Fruit fly (Drosophila melanogaster) whole organism, wandering third instar larva: ENCODE measurements around the gene Tcs6.

ENCODE experiments used
- Abd-B ChIP-seq: fragments of >200 bp; optimal IDR thresholded peaks from 2 replicates; lab custom pipeline; 2017; ENCODE audit warnings: missing biosample characterization, missing genetic modification characterization
- CG32264 ChIP-seq: fragments of 200-800 bp; sonication (Bioruptor generic); optimal IDR thresholded peaks from 2 replicates; lab custom pipeline; 2016; ENCODE audit warnings: missing biosample characterization, missing genetic modification characterization
- CG9705 ChIP-seq: fragments of 200-800 bp; sonication (Bioruptor generic); optimal IDR thresholded peaks from 2 replicates; lab custom pipeline; 2018; ENCODE audit warnings: missing biosample characterization, mild to moderate bottlenecking, missing genetic modification characterization
- CrebA ChIP-seq: fragments of 200-800 bp; sonication (Bioruptor generic); optimal IDR thresholded peaks from 2 replicates; lab custom pipeline; 2016; ENCODE audit warnings: missing biosample characterization, mild to moderate bottlenecking, missing genetic modification characterization, borderline replicate concordance
- Dfd ChIP-seq: fragments of >200 bp; optimal IDR thresholded peaks from 2 replicates; lab custom pipeline; 2017; ENCODE audit warnings: missing biosample characterization, missing genetic modification characterization
- Dif ChIP-seq: fragments of 200-275, 200-300 bp; sonication (Bioruptor generic); optimal IDR thresholded peaks from 2 replicates; lab custom pipeline; 2018; ENCODE audit warnings: missing biosample characterization, missing genetic modification characterization; ENCODE audit not compliant: partially characterized antibody
- GATAd ChIP-seq: sonication (Bioruptor generic); optimal IDR thresholded peaks from 2 replicates; lab custom pipeline; 2016; ENCODE audit warnings: missing biosample characterization, missing genetic modification characterization
- HLH106 ChIP-seq: fragments of 200-800 bp; optimal IDR thresholded peaks from 3 replicates; lab custom pipeline; 2019; ENCODE audit warnings: missing biosample characterization, mild to moderate bottlenecking, missing genetic modification characterization, moderate library complexity
- Hnf4 ChIP-seq: fragments of 200-800 bp; sonication (Bioruptor generic); optimal IDR thresholded peaks from 2 replicates; lab custom pipeline; 2016; ENCODE audit warnings: missing biosample characterization, mild to moderate bottlenecking, missing genetic modification characterization
- Hr78 ChIP-seq: fragments of >200 bp; optimal IDR thresholded peaks from 2 replicates; lab custom pipeline; 2017; ENCODE audit warnings: missing biosample characterization, missing genetic modification characterization
- Hr83 ChIP-seq: fragments of 200-300 bp; sonication (Bioruptor generic); optimal IDR thresholded peaks from 2 replicates; lab custom pipeline; 2016; ENCODE audit warnings: missing biosample characterization, mild to moderate bottlenecking, missing genetic modification characterization, moderate library complexity; ENCODE audit not compliant: poor library complexity, severe bottlenecking
- Jra ChIP-seq: sonication (Bioruptor generic); optimal IDR thresholded peaks from 2 replicates; lab custom pipeline; 2016; ENCODE audit warnings: missing biosample characterization, missing genetic modification characterization
- Mio ChIP-seq: sonication (Bioruptor generic); optimal IDR thresholded peaks from 2 replicates; lab custom pipeline; 2016; ENCODE audit warnings: missing biosample characterization, missing genetic modification characterization
- Myc ChIP-seq: fragments of >200 bp; optimal IDR thresholded peaks from 2 replicates; lab custom pipeline; 2017
- N ChIP-seq: fragments of >200 bp; optimal IDR thresholded peaks from 2 replicates; lab custom pipeline; 2018; ENCODE audit warnings: missing biosample characterization, missing external identifiers, missing genetic modification characterization
- OdsH ChIP-seq: fragments of 200-800 bp; sonication (Bioruptor generic); optimal IDR thresholded peaks from 2 replicates; lab custom pipeline; 2016; ENCODE audit warnings: missing biosample characterization, mild to moderate bottlenecking, missing genetic modification characterization
- Rel ChIP-seq, 2 experiments: fragments of 200-800 bp; sonication (Bioruptor generic) in 1 of 2; optimal IDR thresholded peaks; 2 replicates in 1 of 2; 3 replicates in 1 of 2; lab custom pipeline; 2016 to 2019; ENCODE audit warnings: mild to moderate bottlenecking in 2 of 2, missing biosample characterization in 2 of 2, missing genetic modification characterization in 2 of 2, moderate library complexity in 1 of 2
- Sp1 ChIP-seq: fragments of 200-800 bp; sonication (Bioruptor generic); optimal IDR thresholded peaks from 3 replicates; lab custom pipeline; 2019; ENCODE audit warnings: missing biosample characterization, mild to moderate bottlenecking, missing genetic modification characterization, moderate library complexity
- Vsx2 ChIP-seq: fragments of 200-300, 225-300 bp; sonication (Bioruptor generic); optimal IDR thresholded peaks from 2 replicates; lab custom pipeline; 2018; ENCODE audit warnings: missing biosample characterization, missing genetic modification characterization; ENCODE audit not compliant: partially characterized antibody
- br ChIP-seq: fragments of 200-800 bp; sonication (Bioruptor generic); optimal IDR thresholded peaks from 2 replicates; lab custom pipeline; 2016; ENCODE audit warnings: missing biosample characterization, missing genetic modification characterization
- brk ChIP-seq: fragments of 200-800 bp; sonication (Bioruptor generic); optimal IDR thresholded peaks from 2 replicates; lab custom pipeline; 2016; ENCODE audit warnings: missing biosample characterization, mild to moderate bottlenecking, missing genetic modification characterization
- dl ChIP-seq, 2 experiments: fragments of 175-275, 200-275 bp in 1 of 2; fragments of 200-275 bp in 1 of 2; sonication (Bioruptor generic); optimal IDR thresholded peaks; lab custom pipeline; 2018; ENCODE audit warnings: mild to moderate bottlenecking in 2 of 2, missing biosample characterization in 2 of 2, missing genetic modification characterization in 2 of 2, moderate library complexity in 2 of 2; ENCODE audit not compliant: partially characterized antibody in 2 of 2, insufficient read depth in 1 of 2
- dmrt93B ChIP-seq: fragments of 200-800 bp; sonication (Bioruptor generic); optimal IDR thresholded peaks from 2 replicates; lab custom pipeline; 2018; ENCODE audit warnings: missing biosample characterization, mild to moderate bottlenecking, missing genetic modification characterization
- dsf ChIP-seq: sonication (Bioruptor generic); optimal IDR thresholded peaks from 2 replicates; lab custom pipeline; 2016; ENCODE audit warnings: missing biosample characterization, missing genetic modification characterization, borderline replicate concordance
- ey ChIP-seq: fragments of 200-800 bp; sonication (Bioruptor generic); optimal IDR thresholded peaks from 2 replicates; lab custom pipeline; 2016; ENCODE audit warnings: missing biosample characterization, missing genetic modification characterization
- foxo ChIP-seq, 2 experiments: fragments of 200-800 bp; sonication (Bioruptor generic); optimal IDR thresholded peaks; 2 replicates in 1 of 2; 3 replicates in 1 of 2; lab custom pipeline; 2016 to 2017; ENCODE audit warnings: missing biosample characterization in 2 of 2, missing genetic modification characterization in 2 of 2
- fru ChIP-seq: fragments of 200-800 bp; sonication (Bioruptor generic); optimal IDR thresholded peaks from 3 replicates; lab custom pipeline; 2016; ENCODE audit warnings: missing biosample characterization, mild to moderate bottlenecking, missing genetic modification characterization
- h ChIP-seq: fragments of 200-800 bp; sonication (Bioruptor generic); optimal IDR thresholded peaks from 3 replicates; lab custom pipeline; 2016; ENCODE audit warnings: missing biosample characterization, mild to moderate bottlenecking, missing genetic modification characterization
- jim ChIP-seq: fragments of 175-275, 200-325 bp; sonication (Bioruptor generic); optimal IDR thresholded peaks from 2 replicates; lab custom pipeline; 2016; ENCODE audit warnings: missing biosample characterization, mild to moderate bottlenecking, missing genetic modification characterization
- lola ChIP-seq: fragments of >200 bp; optimal IDR thresholded peaks from 2 replicates; lab custom pipeline; 2017; ENCODE audit warnings: missing biosample characterization, missing genetic modification characterization
- pan ChIP-seq: fragments of >200 bp; optimal IDR thresholded peaks from 2 replicates; lab custom pipeline; 2017
- psq ChIP-seq: fragments of 200-800 bp; sonication (Bioruptor generic); optimal IDR thresholded peaks from 3 replicates; lab custom pipeline; 2017; ENCODE audit warnings: missing biosample characterization, mild to moderate bottlenecking, missing genetic modification characterization, moderate library complexity
- rgr ChIP-seq: fragments of 200-800 bp; sonication (Bioruptor generic); optimal IDR thresholded peaks from 3 replicates; lab custom pipeline; 2016; ENCODE audit warnings: missing biosample characterization, mild to moderate bottlenecking, missing genetic modification characterization
- sage ChIP-seq: fragments of 200-800 bp; sonication (Bioruptor generic); optimal IDR thresholded peaks from 2 replicates; lab custom pipeline; 2016; ENCODE audit warnings: missing biosample characterization, mild to moderate bottlenecking, missing genetic modification characterization
- sv ChIP-seq: fragments of 200-800 bp; sonication (Bioruptor generic); optimal IDR thresholded peaks from 3 replicates; lab custom pipeline; 2016; ENCODE audit warnings: missing biosample characterization, missing genetic modification characterization
- tai ChIP-seq: sonication (Bioruptor generic); optimal IDR thresholded peaks from 2 replicates; lab custom pipeline; 2016; ENCODE audit warnings: missing biosample characterization, missing genetic modification characterization
- usp ChIP-seq: fragments of >200 bp; optimal IDR thresholded peaks from 2 replicates; lab custom pipeline; 2017; ENCODE audit warnings: missing biosample characterization, missing genetic modification characterization
- woc ChIP-seq: sonication (Bioruptor generic); optimal IDR thresholded peaks from 2 replicates; lab custom pipeline; 2016; ENCODE audit warnings: missing biosample characterization, mild to moderate bottlenecking, missing genetic modification characterization

Gene Tcs6

dm6 chr3R:26105924-26106494, 48.0 kb upstream of the Tcs6 start:
- TF ChIP-seq Rel (GFP tag; optimal IDR thresholded peaks at IDR 0.05; lab: Kevin White, UChicago) (no peak), Rel (tag; optimal IDR thresholded peaks at IDR 0.05; lab: Kevin White, UChicago) (peak; percentile 99), dl (GFP tag; optimal IDR thresholded peaks at IDR 0.05; lab: Kevin White, UChicago; ENCODE audit: insufficient read depth in 1 of 2, partially characterized antibody in 2 of 2) (peak in 1 of 2 experiments; percentile 31), Vsx2 (GFP tag; lab: Kevin White, UChicago) (no peak), rgr (no peak), foxo (GFP tag; optimal IDR thresholded peaks at IDR 0.05; lab: Kevin White, UChicago) (peak in 1 of 2 experiments; percentile 40), Dfd (GFP tag; lab: Kevin White, UChicago) (no peak), dmrt93B (GFP tag; lab: Kevin White, UChicago) (peak; percentile 34), usp (GFP tag; lab: Kevin White, UChicago) (no peak), sv (GFP tag; lab: Kevin White, UChicago) (peak; percentile 2), HLH106 (tag; lab: Kevin White, UChicago) (peak; percentile 32)

DNA sequence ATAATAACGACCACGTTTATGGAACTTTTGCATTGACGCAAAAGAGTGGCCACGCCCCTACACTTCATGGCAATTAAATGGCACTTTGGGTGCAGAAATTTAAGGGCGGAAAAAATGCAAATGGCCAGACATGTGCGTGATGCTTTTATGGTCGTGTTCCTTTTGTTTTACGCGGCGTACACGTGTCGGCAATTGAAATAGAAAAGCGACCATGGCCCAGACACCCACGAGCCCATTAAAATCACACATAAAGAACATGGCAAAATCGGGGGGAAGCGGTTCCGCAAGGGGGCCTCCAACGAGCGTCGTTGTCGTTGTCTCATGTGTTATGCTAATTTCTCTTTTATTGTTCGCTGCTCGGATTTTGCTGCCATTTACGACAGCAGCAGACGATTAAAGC, 47.4 kb upstream of the Tcs6 start:
- no peak for TF ChIP-seq usp (GFP tag; lab: Kevin White, UChicago)
- TF ChIP-seq Sp1, result no peak
- no peak for TF ChIP-seq pan
- no peak for TF ChIP-seq foxo (GFP tag; optimal IDR thresholded peaks at IDR 0.05; lab: Kevin White, UChicago)
- no peak for TF ChIP-seq br (GFP tag; lab: Kevin White, UChicago)

- TF ChIP-seq Hnf4 (GFP tag; lab: Kevin White, UChicago) (no peak), Abd-B (GFP tag; lab: Kevin White, UChicago) (no peak), Rel (GFP tag; optimal IDR thresholded peaks at IDR 0.05; lab: Kevin White, UChicago) (no peak), Rel (tag; optimal IDR thresholded peaks at IDR 0.05; lab: Kevin White, UChicago) (no peak), Sp1 (no peak), Myc (lab: Kevin White, UChicago) (no peak), h (no peak), Hr78 (no peak)
Observed at dm6 chr3R:26105141-26105403, 47.0 kb upstream of the Tcs6 start.

DNA sequence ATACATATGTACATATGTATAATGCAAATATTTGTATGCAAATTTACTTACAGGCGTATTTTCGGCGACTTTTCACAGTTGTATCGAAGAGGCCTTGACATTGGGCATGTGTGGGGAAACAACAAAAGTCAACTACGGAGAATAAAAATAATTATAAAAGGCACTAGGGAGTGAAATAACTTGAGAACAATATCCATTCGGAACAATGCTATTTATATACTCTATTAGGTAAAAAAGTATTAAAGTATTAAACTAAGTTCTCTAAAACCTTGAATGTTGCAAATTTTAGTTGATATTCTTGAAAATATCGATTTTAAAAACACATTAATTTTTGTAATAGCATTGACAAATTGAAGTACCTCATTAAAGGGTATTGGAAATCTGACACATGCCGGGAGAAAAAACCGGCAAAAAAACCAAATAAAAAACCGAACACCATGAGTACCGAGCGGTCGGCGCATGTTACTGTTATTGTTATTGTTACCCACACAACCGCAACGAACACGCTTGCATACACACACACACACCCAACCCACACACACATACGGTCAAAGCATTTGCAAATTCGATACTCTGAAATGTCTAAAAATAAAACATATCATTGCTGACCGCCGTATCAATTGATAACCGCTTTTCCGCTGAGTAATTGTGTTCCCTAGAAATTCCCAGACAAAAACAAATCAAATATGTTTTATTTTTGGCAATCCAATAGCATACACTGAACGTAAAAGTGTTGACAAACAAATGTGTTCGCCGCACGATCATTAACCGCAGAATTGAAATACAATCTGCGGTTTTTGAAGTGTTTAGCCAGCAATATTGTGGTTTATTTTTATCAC, 46.5 kb upstream of the Tcs6 start:
- peak; percentile 83 for TF ChIP-seq Sp1
- peak; percentile 71 for TF ChIP-seq Hnf4 (GFP tag; lab: Kevin White, UChicago)
- no peak for TF ChIP-seq Abd-B (GFP tag; lab: Kevin White, UChicago)
- peak; percentile 58 for TF ChIP-seq Jra (GFP tag; lab: Kevin White, UChicago)
- TF ChIP-seq dl (GFP tag; optimal IDR thresholded peaks at IDR 0.05; lab: Kevin White, UChicago; ENCODE audit: insufficient read depth in 1 of 2, partially characterized antibody in 2 of 2), result no peak
- peak; percentile 55 for TF ChIP-seq tai (GFP tag; lab: Kevin White, UChicago)
- no peak for TF ChIP-seq Hr78
- no peak for TF ChIP-seq Mio (GFP tag; lab: Kevin White, UChicago)
- no peak for TF ChIP-seq dsf (GFP tag; lab: Kevin White, UChicago)
- no peak for TF ChIP-seq GATAd (GFP tag; lab: Kevin White, UChicago)
- TF ChIP-seq pan, result no peak
- peak; percentile 79 for TF ChIP-seq HLH106 (tag; lab: Kevin White, UChicago)
- peak; percentile 8 for TF ChIP-seq Dfd (GFP tag; lab: Kevin White, UChicago)
- TF ChIP-seq rgr, result peak; percentile 78
- no peak for TF ChIP-seq N (GFP tag; lab: Kevin White, UChicago)
- no peak for TF ChIP-seq Vsx2 (GFP tag; lab: Kevin White, UChicago)
- no peak for TF ChIP-seq Myc (lab: Kevin White, UChicago)
- TF ChIP-seq foxo (GFP tag; optimal IDR thresholded peaks at IDR 0.05; lab: Kevin White, UChicago), result peak in 1 of 2 experiments; percentile 86
- TF ChIP-seq dmrt93B (GFP tag; lab: Kevin White, UChicago), result peak; percentile 52
- no peak for TF ChIP-seq CrebA (GFP tag; lab: Kevin White, UChicago)
- TF ChIP-seq Rel (GFP tag; optimal IDR thresholded peaks at IDR 0.05; lab: Kevin White, UChicago), result no peak
- TF ChIP-seq Rel (tag; optimal IDR thresholded peaks at IDR 0.05; lab: Kevin White, UChicago), result peak; percentile 70
- peak; percentile 87 for TF ChIP-seq h
- TF ChIP-seq psq (GFP tag; lab: Kevin White, UChicago), result peak; percentile 76
- no peak for TF ChIP-seq lola
- TF ChIP-seq brk (GFP tag; lab: Kevin White, UChicago), result peak; percentile 59
- peak; percentile 66 for TF ChIP-seq ey (GFP tag; lab: Kevin White, UChicago)
- peak; percentile 69 for TF ChIP-seq br (GFP tag; lab: Kevin White, UChicago)
- no peak for TF ChIP-seq sv (GFP tag; lab: Kevin White, UChicago)
- TF ChIP-seq CG32264 (GFP tag; lab: Kevin White, UChicago), result no peak
- no peak for TF ChIP-seq Dif (GFP tag; lab: Kevin White, UChicago)
- peak; percentile 82 for TF ChIP-seq OdsH (GFP tag; lab: Kevin White, UChicago)
- peak; percentile 54 for TF ChIP-seq jim (GFP tag; lab: Kevin White, UChicago)
- peak; percentile 85 for TF ChIP-seq fru (GFP tag; lab: Kevin White, UChicago)
- TF ChIP-seq woc (GFP tag; lab: Kevin White, UChicago), result peak; percentile 49
- no peak for TF ChIP-seq CG9705 (GFP tag; lab: Kevin White, UChicago)
- no peak for TF ChIP-seq usp (GFP tag; lab: Kevin White, UChicago)
- no peak for TF ChIP-seq Hr83 (GFP tag; lab: Kevin White, UChicago)
- no peak for TF ChIP-seq sage (GFP tag; lab: Kevin White, UChicago)
